Worm (Caenorhabditis elegans) whole organism, L1 larva: ENCODE data around the gene fbxb-40.

ENCODE experiments used
- jun-1 ChIP-seq: fragments of 150-350 bp; optimal IDR thresholded peaks from 2 replicates; lab custom pipeline; 2014; ENCODE audit warnings: missing biosample characterization, missing genetic modification reagents, missing genetic modification characterization
- lin-15B ChIP-seq: fragments of 150-350 bp; sonication (generic microtip); optimal IDR thresholded peaks from 3 replicates; lab custom pipeline; 2014; ENCODE audit warnings: missing biosample characterization, missing genetic modification characterization
- nhr-28 ChIP-seq: fragments of 150-350 bp; optimal IDR thresholded peaks from 2 replicates; lab custom pipeline; 2014; ENCODE audit warnings: missing biosample characterization, missing genetic modification characterization
- sptf-1 ChIP-seq: fragments of 150-350 bp; optimal IDR thresholded peaks from 2 replicates; lab custom pipeline; 2014; ENCODE audit warnings: missing biosample characterization, missing genetic modification characterization
- unc-62 ChIP-seq: fragments of 150-350 bp; optimal IDR thresholded peaks from 2 replicates; lab custom pipeline; 2014; ENCODE audit warnings: missing biosample characterization, missing genetic modification reagents, missing genetic modification characterization
- unc-86 ChIP-seq: sonication (generic microtip); optimal IDR thresholded peaks from 2 replicates; lab custom pipeline; 2016; ENCODE audit warnings: missing genetic modification characterization, missing compliant biosample characterization

DNA sequence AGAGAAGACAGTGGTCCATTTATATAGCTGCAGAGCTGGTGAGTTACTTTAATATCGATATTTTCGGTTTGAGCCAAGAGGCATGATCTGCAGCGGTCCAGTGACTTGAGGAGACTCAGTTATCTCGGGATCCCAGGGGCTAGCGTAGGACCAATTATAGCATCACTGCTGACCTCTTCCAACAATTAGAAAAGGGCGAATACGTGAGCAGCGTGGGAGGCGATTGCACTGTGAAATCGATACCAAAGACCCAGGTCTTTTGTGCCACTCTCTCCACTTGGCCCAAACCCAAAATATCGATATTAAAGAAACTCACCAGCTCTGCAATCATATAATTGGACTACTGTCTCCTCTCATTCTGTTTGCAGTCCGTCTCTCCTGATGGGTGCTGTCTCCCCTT is at the start of gene fbxb-40:
- no peak for TF ChIP-seq jun-1 (tag; lab: Kevin White, UChicago)
- no peak for TF ChIP-seq nhr-28 (tag; lab: Kevin White, UChicago)
- TF ChIP-seq unc-86: no peak
- TF ChIP-seq unc-62 (GFP tag; lab: Kevin White, UChicago): no peak
- no peak for TF ChIP-seq lin-15B (tag; lab: Kevin White, UChicago)
- no peak for TF ChIP-seq sptf-1 (tag; lab: Kevin White, UChicago)
